Worm (Caenorhabditis elegans) whole organism, L1 larva: Measurements from ENCODE around the gene dpy-17.
"Not testable (repeated sequence)": the region's sequence is repeated elsewhere in the genome, so short reads cannot be mapped to it uniquely, and the experiment has no call there.

Source experiments
- C04F5.9 ChIP-seq: sonication (generic microtip); optimal IDR thresholded peaks from 2 replicates; lab custom pipeline; 2016; ENCODE audit warnings: missing genetic modification characterization, missing compliant biosample characterization
- C16A3.4 ChIP-seq: fragments of 150-350 bp; optimal IDR thresholded peaks from 2 replicates; lab custom pipeline; 2014; ENCODE audit warnings: missing biosample characterization, missing genetic modification characterization
- C34B4.2 ChIP-seq: sonication (generic microtip); optimal IDR thresholded peaks from 2 replicates; lab custom pipeline; 2017; ENCODE audit warnings: mild to moderate bottlenecking, missing genetic modification characterization, missing compliant biosample characterization
- alr-1 ChIP-seq: fragments of 200-800 bp; sonication (Bioruptor generic); optimal IDR thresholded peaks from 2 replicates; lab custom pipeline; 2018; ENCODE audit warnings: borderline replicate concordance, mild to moderate bottlenecking, missing genetic modification characterization, missing compliant biosample characterization
- aly-2 ChIP-seq: fragments of 150-350 bp; optimal IDR thresholded peaks from 2 replicates; lab custom pipeline; 2014; ENCODE audit warnings: missing biosample characterization, missing genetic modification characterization
- ama-1 ChIP-seq: fragments of 150-350 bp; optimal IDR thresholded peaks from 2 replicates; lab custom pipeline; 2014
- ceh-8 ChIP-seq: fragments of 200-800 bp; sonication (Bioruptor generic); optimal IDR thresholded peaks from 2 replicates; lab custom pipeline; 2018; ENCODE audit warnings: mild to moderate bottlenecking, missing genetic modification characterization, moderate library complexity, missing compliant biosample characterization
- ceh-82 ChIP-seq, 3 experiments: fragments of 150-350 bp in 1 of 3; sonication (generic microtip) in 2 of 3; optimal IDR thresholded peaks; 2 replicates each; lab custom pipeline; 2014 to 2017; ENCODE audit warnings: missing biosample characterization in 3 of 3, missing genetic modification characterization in 3 of 3
- ceh-88 ChIP-seq: fragments of 200-800 bp; sonication (Bioruptor generic); IDR thresholded peaks from 2 replicates; pipeline ENCODE4 v1.3.6; 2022; ENCODE audit warnings: missing genetic modification characterization, missing compliant biosample characterization
- ceh-90 ChIP-seq: sonication (generic microtip); optimal IDR thresholded peaks from 2 replicates; lab custom pipeline; 2016; ENCODE audit warnings: missing genetic modification characterization, missing compliant biosample characterization
- dpl-1 ChIP-seq, 3 experiments: fragments of 150-350 bp in 2 of 3; sonication (generic microtip) in 1 of 3; optimal IDR thresholded peaks; 2 replicates each; lab custom pipeline; 2014 to 2017; ENCODE audit warnings: missing biosample characterization in 3 of 3, missing genetic modification characterization in 3 of 3, missing genetic modification reagents in 3 of 3
- dsc-1 ChIP-seq: sonication (generic microtip); optimal IDR thresholded peaks from 2 replicates; lab custom pipeline; 2016; ENCODE audit warnings: mild to moderate bottlenecking, missing genetic modification characterization, missing compliant biosample characterization
- efl-3 ChIP-seq: fragments of 200-800 bp; sonication (Bioruptor generic); optimal IDR thresholded peaks from 2 replicates; lab custom pipeline; 2018; ENCODE audit warnings: mild to moderate bottlenecking, missing genetic modification characterization, missing compliant biosample characterization
- egl-13 ChIP-seq: sonication (generic microtip); optimal IDR thresholded peaks from 2 replicates; lab custom pipeline; 2016; ENCODE audit warnings: missing genotype, missing genetic modification reagents, missing genetic modification characterization, missing compliant biosample characterization
- egl-27 ChIP-seq, 2 experiments: fragments of 150-350 bp in 1 of 2; sonication (generic microtip); optimal IDR thresholded peaks; 3 replicates each; lab custom pipeline; 2017 to 2018; ENCODE audit warnings: missing biosample characterization in 2 of 2, missing genetic modification characterization in 2 of 2, missing genetic modification reagents in 2 of 2
- fkh-10 ChIP-seq: sonication (generic microtip); optimal IDR thresholded peaks from 2 replicates; lab custom pipeline; 2017; ENCODE audit warnings: missing biosample characterization, missing genetic modification reagents, missing genetic modification characterization
- hlh-17 ChIP-seq: fragments of 200-800 bp; sonication (Bioruptor generic); optimal IDR thresholded peaks from 2 replicates; lab custom pipeline; 2018; ENCODE audit warnings: missing genetic modification characterization, mild to moderate bottlenecking, missing compliant biosample characterization, moderate library complexity, borderline replicate concordance
- hpl-2 ChIP-seq: fragments of 150-350 bp; optimal IDR thresholded peaks from 2 replicates; lab custom pipeline; 2014; ENCODE audit warnings: missing biosample characterization, missing genetic modification reagents, missing genetic modification characterization
- irx-1 ChIP-seq: sonication (generic microtip); optimal IDR thresholded peaks from 2 replicates; lab custom pipeline; 2016; ENCODE audit warnings: missing genetic modification characterization, missing compliant biosample characterization
- isw-1 ChIP-seq: fragments of 200-800 bp; sonication (Bioruptor generic); IDR thresholded peaks from 2 replicates; pipeline ENCODE4 v1.3.6; 2022; ENCODE audit warnings: missing genetic modification characterization, missing compliant biosample characterization
- jun-1 ChIP-seq: fragments of 150-350 bp; optimal IDR thresholded peaks from 2 replicates; lab custom pipeline; 2014; ENCODE audit warnings: missing biosample characterization, missing genetic modification reagents, missing genetic modification characterization
- lin-13 ChIP-seq: fragments of 150-350 bp; optimal IDR thresholded peaks from 2 replicates; lab custom pipeline; 2014; ENCODE audit warnings: missing biosample characterization, missing genetic modification reagents, missing genetic modification characterization
- lin-39 ChIP-seq: fragments of 150-350 bp; optimal IDR thresholded peaks from 2 replicates; lab custom pipeline; 2014; ENCODE audit warnings: missing biosample characterization, missing genetic modification reagents, missing genetic modification characterization
- mdl-1 ChIP-seq, 2 experiments: fragments of 150-350 bp; optimal IDR thresholded peaks; 2 replicates each; lab custom pipeline; 2014 to 2017; ENCODE audit warnings: missing biosample characterization in 2 of 2, missing genetic modification characterization in 2 of 2, inconsistent platforms in 1 of 2
- mef-2 ChIP-seq: fragments of 150-350 bp; optimal IDR thresholded peaks from 2 replicates; lab custom pipeline; 2014; ENCODE audit warnings: missing biosample characterization, missing genetic modification characterization
- nhr-11 ChIP-seq: fragments of 150-350 bp; optimal IDR thresholded peaks from 2 replicates; lab custom pipeline; 2014; ENCODE audit warnings: missing biosample characterization, missing genetic modification characterization
- nhr-12 ChIP-seq: sonication (generic microtip); optimal IDR thresholded peaks from 2 replicates; lab custom pipeline; 2017; ENCODE audit warnings: missing biosample characterization, missing genetic modification characterization
- nhr-237 ChIP-seq: fragments of 150-350 bp; optimal IDR thresholded peaks from 2 replicates; lab custom pipeline; 2014; ENCODE audit warnings: missing biosample characterization, missing genetic modification characterization
- nhr-47 ChIP-seq: sonication (generic microtip); optimal IDR thresholded peaks from 2 replicates; lab custom pipeline; 2016; ENCODE audit warnings: mild to moderate bottlenecking, missing genetic modification characterization, moderate library complexity, missing compliant biosample characterization
- nhr-76 ChIP-seq: sonication (generic microtip); optimal IDR thresholded peaks from 2 replicates; lab custom pipeline; 2017; ENCODE audit warnings: missing biosample characterization, missing genetic modification characterization
- nhr-84 ChIP-seq: sonication (generic microtip); optimal IDR thresholded peaks from 2 replicates; lab custom pipeline; 2017; ENCODE audit warnings: missing biosample characterization, missing genetic modification characterization
- nhr-85 ChIP-seq: sonication (generic microtip); peaks from one replicate; lab custom pipeline; 2016; ENCODE audit warnings: missing genetic modification characterization, inconsistent platforms, missing compliant biosample characterization
- pax-3 ChIP-seq: fragments of 200-800 bp; sonication (Bioruptor generic); optimal IDR thresholded peaks from 2 replicates; lab custom pipeline; 2018; ENCODE audit warnings: mild to moderate bottlenecking, missing genetic modification characterization, moderate library complexity, missing compliant biosample characterization
- pqm-1 ChIP-seq: sonication (generic microtip); optimal IDR thresholded peaks from 3 replicates; lab custom pipeline; 2017; ENCODE audit warnings: missing biosample characterization, missing genetic modification characterization
- rnt-1 ChIP-seq: sonication (generic microtip); optimal IDR thresholded peaks from 2 replicates; lab custom pipeline; 2016; ENCODE audit warnings: mild to moderate bottlenecking, missing genetic modification characterization, moderate library complexity, missing compliant biosample characterization
- skn-1 ChIP-seq: fragments of 150-350 bp; optimal IDR thresholded peaks from 2 replicates; lab custom pipeline; 2014; ENCODE audit warnings: missing biosample characterization, missing genetic modification characterization
- snu-23 ChIP-seq: sonication (generic microtip); optimal IDR thresholded peaks from 2 replicates; lab custom pipeline; 2016; ENCODE audit warnings: missing genetic modification characterization, missing compliant biosample characterization
- sptf-1 ChIP-seq: fragments of 150-350 bp; optimal IDR thresholded peaks from 2 replicates; lab custom pipeline; 2014; ENCODE audit warnings: missing biosample characterization, missing genetic modification characterization
- sup-37 ChIP-seq: fragments of 200-800 bp; sonication (Bioruptor generic); optimal IDR thresholded peaks from 2 replicates; lab custom pipeline; 2018; ENCODE audit warnings: mild to moderate bottlenecking, missing genetic modification characterization, missing compliant biosample characterization
- swsn-7 ChIP-seq: sonication (generic microtip); optimal IDR thresholded peaks from 2 replicates; lab custom pipeline; 2016; ENCODE audit warnings: missing genetic modification characterization, missing compliant biosample characterization
- tbx-2 ChIP-seq: sonication (generic microtip); optimal IDR thresholded peaks from 2 replicates; lab custom pipeline; 2016; ENCODE audit warnings: missing genetic modification characterization, missing compliant biosample characterization
- tlp-1 ChIP-seq: fragments of 150-350 bp; optimal IDR thresholded peaks from 2 replicates; lab custom pipeline; 2014; ENCODE audit warnings: missing biosample characterization, missing genetic modification characterization
- unc-30 ChIP-seq: sonication (generic microtip); optimal IDR thresholded peaks from 2 replicates; lab custom pipeline; 2017; ENCODE audit warnings: missing biosample characterization, missing genetic modification characterization
- unc-86 ChIP-seq: sonication (generic microtip); optimal IDR thresholded peaks from 2 replicates; lab custom pipeline; 2016; ENCODE audit warnings: missing genetic modification characterization, missing compliant biosample characterization
- vab-15 ChIP-seq: sonication (generic microtip); optimal IDR thresholded peaks from 2 replicates; lab custom pipeline; 2017; ENCODE audit warnings: missing genotype, mild to moderate bottlenecking, missing genetic modification characterization, missing compliant biosample characterization
- ztf-11 ChIP-seq, 2 experiments: sonication (generic microtip); optimal IDR thresholded peaks; 2 replicates each; lab custom pipeline; 2016 to 2017; ENCODE audit warnings: missing genetic modification characterization in 2 of 2, missing biosample characterization in 1 of 2, missing compliant biosample characterization in 1 of 2

The dpy-17 gene

DNA sequence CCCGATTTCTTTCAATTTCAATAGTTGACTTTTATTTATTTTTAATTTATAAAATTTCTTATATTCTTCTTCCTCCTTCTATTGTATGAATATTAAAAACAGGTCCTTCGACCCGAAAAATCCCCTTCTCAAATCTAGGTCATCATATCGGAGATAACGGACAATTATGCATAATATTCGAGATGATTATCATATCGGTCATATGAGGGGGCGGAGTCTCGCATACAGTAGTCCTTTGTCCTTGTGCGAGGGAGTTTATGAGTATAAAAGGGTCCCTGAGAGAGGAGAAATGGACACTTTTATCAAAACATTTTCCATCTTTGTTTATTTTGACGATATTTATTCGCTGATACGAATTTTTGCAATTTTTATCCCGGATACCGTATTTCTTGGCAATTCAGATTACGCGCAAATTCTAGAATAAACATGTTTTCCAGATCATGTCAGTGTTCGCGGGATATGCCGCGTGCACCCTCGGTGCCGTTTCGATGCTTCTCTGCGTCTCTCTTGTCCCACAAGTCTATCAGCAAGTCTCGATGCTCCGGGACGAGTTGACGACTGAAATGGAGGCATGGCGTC is at the start of gene dpy-17:
TSS of gene dpy-17 (plus strand) at position 438 of the 579 bp plus-strand sequence.
- TF ChIP-seq sup-37 (GFP tag; lab: Kevin White, UChicago) (no peak), C16A3.4 (no peak), hpl-2 (no peak), lin-39 (tag; lab: Kevin White, UChicago) (no peak), nhr-11 (tag; lab: Kevin White, UChicago) (no peak), swsn-7 (tag; lab: Kevin White, UChicago) (no peak), ztf-11 (tag; optimal IDR thresholded peaks at IDR 0.05; lab: Kevin White, UChicago) (no peak), nhr-47 (tag; lab: Kevin White, UChicago) (no peak), unc-30 (tag; lab: Kevin White, UChicago) (no peak), nhr-76 (tag; lab: Kevin White, UChicago) (no peak), aly-2 (tag; lab: Kevin White, UChicago) (no peak), nhr-12 (tag; lab: Kevin White, UChicago) (no peak), snu-23 (GFP tag; lab: Kevin White, UChicago) (no peak), jun-1 (tag; lab: Kevin White, UChicago) (no peak), pqm-1 (no peak), isw-1 (GFP tag; lab: Robert Waterston, UW) (no peak), nhr-84 (tag; lab: Kevin White, UChicago) (no peak), mdl-1 (tag; optimal IDR thresholded peaks at IDR 0.05; lab: Kevin White, UChicago) (no peak)

DNA sequence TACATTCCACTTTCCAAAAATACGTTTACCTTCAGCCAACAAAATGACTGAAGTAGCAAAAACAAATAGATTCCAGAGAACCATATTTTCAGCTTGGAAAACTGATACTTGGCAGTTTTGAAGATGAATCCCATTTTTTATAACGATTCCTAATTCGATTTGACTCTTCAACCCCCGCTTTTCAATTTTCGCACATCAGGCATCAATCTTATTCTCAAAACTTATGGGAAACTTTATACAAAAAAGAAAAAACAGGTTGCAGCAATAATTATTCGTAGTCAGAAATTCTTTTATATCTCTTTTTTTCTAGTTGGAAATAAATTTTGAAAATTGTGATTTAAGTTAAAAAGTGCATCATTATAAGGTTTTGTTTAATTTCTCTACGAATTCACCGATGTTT is 45.3 kb upstream of the dpy-17 start, which contains the start of gene C45G9.10:
TSS of gene C45G9.10 (minus strand) at position 101 of the 400 bp plus-strand sequence.
- TF ChIP-seq nhr-85 (tag; lab: Kevin White, UChicago), result no peak
- TF ChIP-seq unc-86 (tag; lab: Kevin White, UChicago), result no peak
- TF ChIP-seq ceh-90, result no peak
- TF ChIP-seq rnt-1, result no peak
- TF ChIP-seq tbx-2 (tag; lab: Kevin White, UChicago), result no peak
- no peak for TF ChIP-seq C34B4.2 (tag; lab: Kevin White, UChicago)
- TF ChIP-seq lin-13 (GFP tag; lab: Kevin White, UChicago), result no peak
- TF ChIP-seq dpl-1 (GFP tag; optimal IDR thresholded peaks at IDR 0.05; lab: Kevin White, UChicago), result no peak
- no peak for TF ChIP-seq ceh-82 (tag; optimal IDR thresholded peaks at IDR 0.05; lab: Kevin White, UChicago)
- TF ChIP-seq fkh-10 (GFP tag; lab: Kevin White, UChicago), result no peak
- no peak for TF ChIP-seq egl-27 (tag; optimal IDR thresholded peaks at IDR 0.05; lab: Kevin White, UChicago)
- no peak for TF ChIP-seq mef-2
- no peak for TF ChIP-seq C04F5.9
- no peak for TF ChIP-seq nhr-237 (tag; lab: Kevin White, UChicago)
- no peak for TF ChIP-seq sptf-1 (tag; lab: Kevin White, UChicago)
- no peak for TF ChIP-seq ama-1

DNA sequence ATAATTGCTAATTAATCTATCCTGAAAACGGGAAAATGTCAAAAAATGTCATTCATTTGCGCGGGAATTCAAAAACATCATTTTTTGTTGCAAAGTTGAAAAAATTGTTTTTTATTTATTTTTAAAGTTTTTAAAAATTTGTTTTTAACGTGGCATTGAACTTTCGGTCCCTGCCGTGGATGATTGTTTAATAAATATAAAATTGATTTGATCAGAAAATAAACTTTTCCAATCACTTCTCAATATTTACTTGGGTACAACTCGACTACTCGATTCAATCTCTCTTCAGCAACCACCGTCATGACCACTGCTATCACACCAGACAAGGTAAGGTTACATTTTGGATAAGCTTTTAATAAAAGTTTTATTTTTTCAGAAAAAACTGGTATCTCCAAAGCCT is 44.7 kb upstream of the dpy-17 start, which contains the start of gene C45G9.4:
TSS of gene C45G9.4 (plus strand) at position 301 of the 400 bp plus-strand sequence.
- not testable (repeated sequence) for TF ChIP-seq hlh-17 (GFP tag; lab: Kevin White, UChicago); vab-15 (tag; lab: Kevin White, UChicago); ceh-82 (tag; optimal IDR thresholded peaks at IDR 0.05; lab: Kevin White, UChicago)

ce11 chrIII:5068675-5069233 is 38.4 kb upstream of the dpy-17 start, which contains the start of the genes C45G9.11 and C45G9.2:
TSS of gene C45G9.11 (minus strand) at chrIII:5068725.
TSS of gene C45G9.2 (plus strand) at chrIII:5069066.
- TF ChIP-seq sptf-1 (tag; lab: Kevin White, UChicago), result no peak
- peak; percentile 95 for TF ChIP-seq irx-1
- TF ChIP-seq jun-1 (tag; lab: Kevin White, UChicago), result no peak
- TF ChIP-seq tlp-1 (tag; lab: Kevin White, UChicago), result no peak
- TF ChIP-seq ceh-88, result peak; percentile 40; the same call in 1 of the 2 replicates
- peak; percentile 87 for TF ChIP-seq egl-13
- peak in 1 of 2 experiments; percentile 92 for TF ChIP-seq ztf-11 (tag; optimal IDR thresholded peaks at IDR 0.05; lab: Kevin White, UChicago)
- TF ChIP-seq hpl-2, result no peak
- no peak for TF ChIP-seq egl-27 (tag; optimal IDR thresholded peaks at IDR 0.05; lab: Kevin White, UChicago)
- peak; percentile 19 for TF ChIP-seq skn-1
- TF ChIP-seq dsc-1 (tag; lab: Kevin White, UChicago), result peak; percentile 92
- TF ChIP-seq nhr-85 (tag; lab: Kevin White, UChicago), result peak; percentile 95
- peak; percentile 58 for TF ChIP-seq hlh-17 (GFP tag; lab: Kevin White, UChicago)
- peak; percentile 88 for TF ChIP-seq pax-3 (tag; lab: Kevin White, UChicago)
- TF ChIP-seq alr-1 (tag; lab: Kevin White, UChicago), result no peak
- peak; percentile 45 for TF ChIP-seq aly-2 (tag; lab: Kevin White, UChicago)
- TF ChIP-seq efl-3 (GFP tag; lab: Kevin White, UChicago), result peak; percentile 36
- peak; percentile 41 for TF ChIP-seq ceh-8
- TF ChIP-seq snu-23 (GFP tag; lab: Kevin White, UChicago), result peak; percentile 85
